Fruit fly (Drosophila melanogaster) whole organism, pupa: ENCODE results near the gene eEF1delta.

Experiments
- CG10348 ChIP-seq: fragments of 200-800 bp; sonication (Bioruptor generic); IDR thresholded peaks from 2 replicates; pipeline ENCODE4 v1.3.6; 2022; ENCODE audit warnings: missing biosample characterization, missing genetic modification characterization
- CG12605 ChIP-seq: fragments of 200-800 bp; sonication (Bioruptor generic); IDR thresholded peaks from 2 replicates; pipeline ENCODE4 v1.3.6; 2022; ENCODE audit warnings: missing biosample characterization, missing genetic modification characterization
- CG17806 ChIP-seq: fragments of 200-800 bp; sonication (Bioruptor generic); optimal IDR thresholded peaks from 2 replicates; lab custom pipeline; 2018; ENCODE audit warnings: missing biosample characterization, mild to moderate bottlenecking, missing genetic modification characterization, moderate library complexity
- EcR ChIP-seq: fragments of 200-800 bp; sonication (Bioruptor generic); optimal IDR thresholded peaks from 3 replicates; lab custom pipeline; 2019; ENCODE audit warnings: missing biosample characterization, missing genetic modification characterization, mild to moderate bottlenecking, moderate library complexity, missing genetic modification reagents
- Pif1A ChIP-seq: fragments of 200-800 bp; sonication (Bioruptor generic); optimal IDR thresholded peaks from 3 replicates; lab custom pipeline; 2016; ENCODE audit warnings: missing biosample characterization, missing genetic modification characterization
- Snoo ChIP-seq: fragments of 200-800 bp; sonication (Bioruptor generic); optimal IDR thresholded peaks from 3 replicates; lab custom pipeline; 2017; ENCODE audit warnings: missing biosample characterization, mild to moderate bottlenecking, missing genetic modification characterization, inconsistent platforms
- fd96Ca ChIP-seq: fragments of 200-800 bp; sonication (Bioruptor generic); IDR thresholded peaks from 3 replicates; pipeline ENCODE4 v1.3.6; 2022; ENCODE audit warnings: missing biosample characterization, missing genetic modification characterization

- TF ChIP-seq EcR (GFP tag; lab: Kevin White, UChicago): no peak
- TF ChIP-seq fd96Ca: no peak
- no peak for TF ChIP-seq Snoo (tag; lab: Kevin White, UChicago)
- TF ChIP-seq CG12605: no peak
- no peak for TF ChIP-seq Pif1A
- no peak for TF ChIP-seq CG17806
- no peak for TF ChIP-seq CG10348
These were observed 30.6 kb upstream of the eEF1delta start for dm6 chr2L:10201743-10202142.
